Worm (Caenorhabditis elegans) whole organism, mixed stage, embryonic: Measurements from ENCODE around the gene srz-75.

Source experiments
- bed-3 ChIP-seq: fragments of 200-800 bp; sonication (Bioruptor generic); optimal IDR thresholded peaks from 3 replicates; lab custom pipeline; 2018; ENCODE audit warnings: mild to moderate bottlenecking, missing genetic modification characterization, moderate library complexity, missing compliant biosample characterization
- blmp-1 ChIP-seq: fragments of 150-350 bp; optimal IDR thresholded peaks from 2 replicates; lab custom pipeline; 2014; ENCODE audit warnings: missing biosample characterization, missing genetic modification characterization
- ceh-39 ChIP-seq: fragments of 150-350 bp; optimal IDR thresholded peaks from 2 replicates; lab custom pipeline; 2014; ENCODE audit warnings: missing biosample characterization, missing genetic modification characterization
- ceh-83 ChIP-seq: fragments of 200-800 bp; sonication (Bioruptor generic); optimal IDR thresholded peaks from 2 replicates; lab custom pipeline; 2018; ENCODE audit warnings: mild to moderate bottlenecking, missing genetic modification characterization, missing compliant biosample characterization
- ces-1 ChIP-seq: fragments of 150-350 bp; optimal IDR thresholded peaks from 2 replicates; lab custom pipeline; 2014; ENCODE audit warnings: missing biosample characterization, missing genetic modification reagents, missing genetic modification characterization
- cnd-1 ChIP-seq: fragments of 200-800 bp; sonication (Bioruptor generic); optimal IDR thresholded peaks from 2 replicates; lab custom pipeline; 2018; ENCODE audit warnings: mild to moderate bottlenecking, missing genetic modification characterization, missing compliant biosample characterization
- drap-1 ChIP-seq: fragments of 200-800 bp; sonication (Bioruptor generic); optimal IDR thresholded peaks from 3 replicates; lab custom pipeline; 2018; ENCODE audit warnings: mild to moderate bottlenecking, missing genetic modification characterization, missing compliant biosample characterization
- elt-1 ChIP-seq: sonication (generic microtip); optimal IDR thresholded peaks from 2 replicates; lab custom pipeline; 2017; ENCODE audit warnings: missing genetic modification characterization, mild to moderate bottlenecking, missing compliant biosample characterization, antibody characterized with exemption, moderate library complexity, borderline replicate concordance; ENCODE audit not compliant: insufficient read depth
- elt-3 ChIP-seq: fragments of 150-350 bp; optimal IDR thresholded peaks from 2 replicates; lab custom pipeline; 2014; ENCODE audit warnings: missing biosample characterization, missing genetic modification characterization
- flh-1 ChIP-seq: fragments of 200-800 bp; sonication (Bioruptor generic); optimal IDR thresholded peaks from 2 replicates; lab custom pipeline; 2018; ENCODE audit warnings: mild to moderate bottlenecking, missing genetic modification characterization, moderate library complexity, missing compliant biosample characterization
- ham-2 ChIP-seq: fragments of 200-800 bp; sonication (Bioruptor generic); optimal IDR thresholded peaks from 2 replicates; lab custom pipeline; 2018; ENCODE audit warnings: mild to moderate bottlenecking, missing genetic modification characterization, missing compliant biosample characterization
- hlh-1 ChIP-seq: fragments of 150-350 bp; optimal IDR thresholded peaks from 2 replicates; lab custom pipeline; 2014; ENCODE audit warnings: missing biosample characterization, missing genetic modification reagents, missing genetic modification characterization
- lin-13 ChIP-seq: fragments of 150-350 bp; optimal IDR thresholded peaks from 2 replicates; lab custom pipeline; 2014; ENCODE audit warnings: missing biosample characterization, missing genetic modification characterization
- lin-32 ChIP-seq: fragments of 200-800 bp; sonication (Bioruptor generic); optimal IDR thresholded peaks from 2 replicates; lab custom pipeline; 2018; ENCODE audit warnings: mild to moderate bottlenecking, missing genetic modification characterization, missing compliant biosample characterization
- lsy-2 ChIP-seq: fragments of 150-350 bp; optimal IDR thresholded peaks from 2 replicates; lab custom pipeline; 2014; ENCODE audit warnings: missing biosample characterization, missing genetic modification characterization
- mab-5 ChIP-seq: fragments of 150-350 bp; optimal IDR thresholded peaks from 2 replicates; lab custom pipeline; 2014; ENCODE audit warnings: missing biosample characterization, missing genetic modification characterization
- mep-1 ChIP-seq: fragments of 150-350 bp; optimal IDR thresholded peaks from 2 replicates; lab custom pipeline; 2017; ENCODE audit warnings: missing biosample characterization, missing genetic modification reagents, missing genetic modification characterization, inconsistent platforms
- mls-2 ChIP-seq: sonication (generic microtip); optimal IDR thresholded peaks from 2 replicates; lab custom pipeline; 2016; ENCODE audit warnings: mild to moderate bottlenecking, missing genetic modification characterization, moderate library complexity, missing compliant biosample characterization
- nhr-12 ChIP-seq: fragments of 150-350 bp; optimal IDR thresholded peaks from 2 replicates; lab custom pipeline; 2014; ENCODE audit warnings: missing biosample characterization, missing genetic modification characterization
- nhr-2 ChIP-seq: fragments of 150-350 bp; optimal IDR thresholded peaks from 2 replicates; lab custom pipeline; 2014; ENCODE audit warnings: missing biosample characterization, missing genetic modification characterization
- nhr-237 ChIP-seq: fragments of 150-350 bp; optimal IDR thresholded peaks from 2 replicates; lab custom pipeline; 2014; ENCODE audit warnings: missing biosample characterization, missing genetic modification characterization
- nhr-28 ChIP-seq: fragments of 150-350 bp; optimal IDR thresholded peaks from 2 replicates; lab custom pipeline; 2014; ENCODE audit warnings: missing biosample characterization, missing genetic modification characterization
- nhr-76 ChIP-seq: sonication (generic microtip); optimal IDR thresholded peaks from 2 replicates; lab custom pipeline; 2017; ENCODE audit warnings: missing biosample characterization, missing genetic modification characterization
- pha-4 ChIP-seq: fragments of 150-350 bp; optimal IDR thresholded peaks from 2 replicates; lab custom pipeline; 2018; ENCODE audit warnings: missing biosample characterization, missing genetic modification reagents, missing genetic modification characterization
- sem-2 ChIP-seq: fragments of 200-800 bp; sonication (Bioruptor generic); optimal IDR thresholded peaks from 2 replicates; lab custom pipeline; 2018; ENCODE audit warnings: mild to moderate bottlenecking, missing genetic modification characterization, missing compliant biosample characterization
- snpc-4 ChIP-seq: fragments of 150-350 bp; optimal IDR thresholded peaks from 2 replicates; lab custom pipeline; 2014; ENCODE audit warnings: missing biosample characterization, missing genetic modification characterization
- sptf-1 ChIP-seq: sonication (generic microtip); optimal IDR thresholded peaks from 2 replicates; lab custom pipeline; 2017; ENCODE audit warnings: mild to moderate bottlenecking, missing genetic modification characterization, moderate library complexity, missing compliant biosample characterization
- tbx-8 ChIP-seq: fragments of 200-800 bp; sonication (Bioruptor generic); optimal IDR thresholded peaks from 2 replicates; lab custom pipeline; 2018; ENCODE audit warnings: mild to moderate bottlenecking, missing genetic modification characterization, moderate library complexity, missing compliant biosample characterization
- unc-120 ChIP-seq: sonication (generic microtip); optimal IDR thresholded peaks from 2 replicates; lab custom pipeline; 2017; ENCODE audit warnings: missing genetic modification characterization, missing compliant biosample characterization; ENCODE audit not compliant: poor library complexity, severe bottlenecking
- unc-39 ChIP-seq: fragments of 150-350 bp; optimal IDR thresholded peaks from 2 replicates; lab custom pipeline; 2014; ENCODE audit warnings: missing biosample characterization, missing genetic modification characterization
- unc-62 ChIP-seq: fragments of 150-350 bp; optimal IDR thresholded peaks from 2 replicates; lab custom pipeline; 2014; ENCODE audit warnings: missing biosample characterization, missing genetic modification reagents, missing genetic modification characterization
- zip-8 ChIP-seq: fragments of 150-350 bp; optimal IDR thresholded peaks from 2 replicates; lab custom pipeline; 2014; ENCODE audit warnings: missing biosample characterization, missing genetic modification characterization
- ztf-11 ChIP-seq: fragments of 150-350 bp; optimal IDR thresholded peaks from 2 replicates; lab custom pipeline; 2014; ENCODE audit warnings: missing biosample characterization, missing genetic modification characterization

Gene srz-75

DNA sequence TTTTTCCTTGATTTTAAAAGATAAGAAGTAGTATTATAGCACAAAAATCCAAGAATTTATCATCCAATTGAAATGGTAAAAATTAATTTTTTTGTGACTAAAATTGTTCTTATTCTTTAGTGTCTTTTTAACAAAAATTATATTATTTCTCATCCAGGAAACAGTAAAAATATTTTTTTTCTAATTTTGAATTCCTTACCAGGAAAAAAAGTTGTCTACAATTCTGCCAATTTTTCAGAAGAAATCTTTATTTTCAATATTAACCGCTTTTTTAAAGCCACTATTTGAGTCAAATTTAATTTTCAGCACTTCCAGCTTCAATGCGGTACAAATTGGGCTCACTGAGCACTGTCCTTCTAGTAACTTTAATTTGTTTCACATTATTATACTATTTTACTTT is 19.7 kb downstream of the srz-75 start, which contains the start of gene F38C2.4:
F38C2.4 (plus strand) TSS at position 301 of the 400 bp plus-strand sequence.
- TF ChIP-seq ceh-39 (tag; lab: Kevin White, UChicago): no peak
- no peak for TF ChIP-seq pha-4
- TF ChIP-seq unc-62 (GFP tag; lab: Kevin White, UChicago): no peak
- no peak for TF ChIP-seq nhr-28
- TF ChIP-seq bed-3 (GFP tag; lab: Kevin White, UChicago): no peak
- no peak for TF ChIP-seq zip-8 (tag; lab: Kevin White, UChicago)
- TF ChIP-seq flh-1 (GFP tag; lab: Kevin White, UChicago): no peak
- no peak for TF ChIP-seq lsy-2 (tag; lab: Kevin White, UChicago)
- no peak for TF ChIP-seq elt-1
- TF ChIP-seq nhr-76 (tag; lab: Kevin White, UChicago): no peak
- no peak for TF ChIP-seq drap-1 (GFP tag; lab: Kevin White, UChicago)
- no peak for TF ChIP-seq ztf-11 (tag; lab: Kevin White, UChicago)
- TF ChIP-seq tbx-8 (GFP tag; lab: Kevin White, UChicago): no peak
- no peak for TF ChIP-seq mls-2
- no peak for TF ChIP-seq lin-32 (GFP tag; lab: Kevin White, UChicago)
- no peak for TF ChIP-seq ces-1
- no peak for TF ChIP-seq lin-13 (tag; lab: Kevin White, UChicago)

ce11 chrIV:16257330-16257729 is 33.3 kb downstream of the srz-75 start, which contains the start of gene hlh-31:
hlh-31 (plus strand) TSS chrIV:16257630.
- no peak for TF ChIP-seq ces-1
- no peak for TF ChIP-seq drap-1 (GFP tag; lab: Kevin White, UChicago)
- TF ChIP-seq cnd-1 (tag; lab: Kevin White, UChicago): no peak
- TF ChIP-seq ceh-39 (tag; lab: Kevin White, UChicago): no peak
- no peak for TF ChIP-seq flh-1 (GFP tag; lab: Kevin White, UChicago)
- peak; percentile 8 for TF ChIP-seq zip-8 (tag; lab: Kevin White, UChicago)

- TF ChIP-seq hlh-1 (no peak), elt-1 (no peak), mep-1 (tag; lab: Kevin White, UChicago) (no peak), nhr-12 (tag; lab: Kevin White, UChicago) (no peak), nhr-76 (tag; lab: Kevin White, UChicago) (no peak), sptf-1 (tag; lab: Kevin White, UChicago) (no peak), nhr-2 (tag; lab: Kevin White, UChicago) (no peak), elt-3 (tag; lab: Kevin White, UChicago) (no peak), ham-2 (GFP tag; lab: Kevin White, UChicago) (no peak), sem-2 (GFP tag; lab: Kevin White, UChicago) (no peak), lsy-2 (tag; lab: Kevin White, UChicago) (no peak), cnd-1 (tag; lab: Kevin White, UChicago) (no peak), mab-5 (no peak), snpc-4 (tag; lab: Kevin White, UChicago) (no peak), pha-4 (no peak), unc-120 (tag; lab: Kevin White, UChicago) (no peak)
- TF ChIP-seq, all 35 proteins: peak for 0
Measured at ce11 chrIV:16254464-16254863, 36.2 kb downstream of the srz-75 start, which contains the start of gene hlh-17. hlh-17 (plus strand) TSS chrIV:16254764.

- no peak for TF ChIP-seq pha-4
- no peak for TF ChIP-seq unc-120 (tag; lab: Kevin White, UChicago)
- TF ChIP-seq hlh-1: no peak
- TF ChIP-seq unc-62 (GFP tag; lab: Kevin White, UChicago): no peak
- TF ChIP-seq elt-1: no peak
- no peak for TF ChIP-seq lsy-2 (tag; lab: Kevin White, UChicago)
- no peak for TF ChIP-seq unc-39
- TF ChIP-seq flh-1 (GFP tag; lab: Kevin White, UChicago): no peak
- no peak for TF ChIP-seq blmp-1 (tag; lab: Kevin White, UChicago)
- TF ChIP-seq drap-1 (GFP tag; lab: Kevin White, UChicago): no peak
- no peak for TF ChIP-seq zip-8 (tag; lab: Kevin White, UChicago)
- TF ChIP-seq mep-1 (tag; lab: Kevin White, UChicago): no peak
- no peak for TF ChIP-seq sem-2 (GFP tag; lab: Kevin White, UChicago)
Measured at ce11 chrIV:16247131-16247530, 43.5 kb downstream of the srz-75 start, which contains the start of gene F38C2.1. F38C2.1 (plus strand) TSS chrIV:16247431.

ce11 chrIV:16238555-16238954 is 52.1 kb downstream of the srz-75 start, which contains the start of gene srw-61:
srw-61 (minus strand) TSS chrIV:16238655.
- TF ChIP-seq snpc-4 (tag; lab: Kevin White, UChicago) (no peak), ceh-83 (GFP tag; lab: Kevin White, UChicago) (no peak), lsy-2 (tag; lab: Kevin White, UChicago) (no peak), nhr-28 (no peak), nhr-2 (tag; lab: Kevin White, UChicago) (no peak), nhr-237 (tag; lab: Kevin White, UChicago) (no peak), mep-1 (tag; lab: Kevin White, UChicago) (no peak)
